Fruit fly (Drosophila melanogaster): ENCODE results near the gene Rpt2.

Gene Rpt2

dm6 chr3R:23938564-23939122, 7.3 kb upstream of the Rpt2 start:
- TF ChIP-seq CG3032 (tag; optimal IDR thresholded peaks at IDR 0.05) = no peak
- 0 out of 2 replicates have a peak, but pooled peaks have one; percentile 8 for TF ChIP-seq CG15336 (GFP tag; IDR thresholded peaks at IDR 0.05)
- TF ChIP-seq vri (GFP tag; optimal IDR thresholded peaks at IDR 0.05) = peak; percentile 84
- TF ChIP-seq Eip75B (GFP tag; optimal IDR thresholded peaks at IDR 0.05) = no peak
- TF ChIP-seq CG6792 (GFP tag; optimal IDR thresholded peaks at IDR 0.05) = no peak
- peak; percentile 17 for TF ChIP-seq Eip78C (GFP tag)

dm6 chr3R:23933684-23934575, 2.6 kb upstream of the Rpt2 start, which contains the start of gene CG5854:
CG5854 (plus strand) TSS chr3R:23933912.
- peak; percentile 94 for TF ChIP-seq Sox15 (GFP tag; optimal IDR thresholded peaks at IDR 0.05)
- peak; percentile 87 for TF ChIP-seq CG6854 (GFP tag; optimal IDR thresholded peaks at IDR 0.05)
- peak; percentile 97 for TF ChIP-seq Hr4 (GFP tag; optimal IDR thresholded peaks at IDR 0.05)
- no peak for TF ChIP-seq fkh (GFP tag; optimal IDR thresholded peaks at IDR 0.05)
- TF ChIP-seq Hr38 (GFP tag; optimal IDR thresholded peaks at IDR 0.05) = peak; percentile 84
- peak; percentile 97 for TF ChIP-seq CG1621 (tag; optimal IDR thresholded peaks at IDR 0.05)
- TF ChIP-seq CG6792 (GFP tag; optimal IDR thresholded peaks at IDR 0.05) = peak; percentile 96
- TF ChIP-seq Met (GFP tag; optimal IDR thresholded peaks at IDR 0.05) = peak; percentile 97
- peak; percentile 96 for TF ChIP-seq salr (GFP tag; optimal IDR thresholded peaks at IDR 0.05)
- peak; percentile 96 for TF ChIP-seq Smox (GFP tag; optimal IDR thresholded peaks at IDR 0.05)
- peak; percentile 93 for TF ChIP-seq CG10669 (GFP tag; optimal IDR thresholded peaks at IDR 0.05)
- TF ChIP-seq CG6276 (GFP tag; optimal IDR thresholded peaks at IDR 0.05) = peak; percentile 98
- TF ChIP-seq Eip93F (GFP tag; optimal IDR thresholded peaks at IDR 0.05) = no peak
- TF ChIP-seq Sox14 (GFP tag; optimal IDR thresholded peaks at IDR 0.05) = peak; percentile 98
- peak; percentile 88 for TF ChIP-seq CG11902 (GFP tag; optimal IDR thresholded peaks at IDR 0.05)
- peak; percentile 96 for TF ChIP-seq CG11762 (GFP tag; optimal IDR thresholded peaks at IDR 0.05; ENCODE audit: insufficient read depth)
- peak; percentile 92 for TF ChIP-seq CG4318 (GFP tag; optimal IDR thresholded peaks at IDR 0.05)
- peak; percentile 96 for TF ChIP-seq CG11294 (GFP tag; IDR thresholded peaks at IDR 0.05)
- TF ChIP-seq vri (GFP tag; optimal IDR thresholded peaks at IDR 0.05) = peak; percentile 96
- TF ChIP-seq OdsH (GFP tag; optimal IDR thresholded peaks at IDR 0.05) = peak; percentile 98
- peak; percentile 92 for TF ChIP-seq CG3032 (tag; optimal IDR thresholded peaks at IDR 0.05)
- peak; percentile 97 for TF ChIP-seq Hr39 (GFP tag; optimal IDR thresholded peaks at IDR 0.05)
- peak; percentile 99 for TF ChIP-seq Eip78C (GFP tag)
- peak; percentile 99 for TF ChIP-seq eg (GFP tag; IDR thresholded peaks at IDR 0.05)
- TF ChIP-seq CG8319 (GFP tag; optimal IDR thresholded peaks at IDR 0.05) = peak; percentile 95
- peak; percentile 98 for TF ChIP-seq pdm3 (GFP tag; optimal IDR thresholded peaks at IDR 0.05)
- peak; percentile 96 for TF ChIP-seq Gug (GFP tag; IDR thresholded peaks at IDR 0.05)
- peak; percentile 72 for TF ChIP-seq Blimp-1 (GFP tag; optimal IDR thresholded peaks at IDR 0.05)
- peak; percentile 98 for TF ChIP-seq svp (GFP tag)
- peak; percentile 94 for TF ChIP-seq CG6808 (GFP tag; optimal IDR thresholded peaks at IDR 0.05)
- TF ChIP-seq CG7368 (GFP tag; optimal IDR thresholded peaks at IDR 0.05) = peak; percentile 98
- peak; percentile 99 for TF ChIP-seq CG15336 (GFP tag; IDR thresholded peaks at IDR 0.05)
- peak; percentile 96 for TF ChIP-seq CG10631 (GFP tag; optimal IDR thresholded peaks at IDR 0.05)
- TF ChIP-seq cyc (GFP tag; optimal IDR thresholded peaks at IDR 0.05) = peak; percentile 96
- peak; percentile 94 for TF ChIP-seq Ets21C (GFP tag; optimal IDR thresholded peaks at IDR 0.05)
- TF ChIP-seq lz (GFP tag; optimal IDR thresholded peaks at IDR 0.05) = peak; percentile 96
- TF ChIP-seq CG8632 (GFP tag; optimal IDR thresholded peaks at IDR 0.05) = peak; percentile 96
- TF ChIP-seq ss (GFP tag; optimal IDR thresholded peaks at IDR 0.05) = peak; percentile 94 to 96
- peak; percentile 99 for TF ChIP-seq net (GFP tag; optimal IDR thresholded peaks at IDR 0.05)
- TF ChIP-seq Ets96B (tag; optimal IDR thresholded peaks at IDR 0.05) = peak; percentile 96
- peak; percentile 96 for TF ChIP-seq CG16779 (tag; optimal IDR thresholded peaks at IDR 0.05)
- TF ChIP-seq CG9139 (GFP tag; optimal IDR thresholded peaks at IDR 0.05) = peak; percentile 87
- peak; percentile 94 for TF ChIP-seq fd59A (GFP tag; optimal IDR thresholded peaks at IDR 0.05)
- TF ChIP-seq Sox102F (GFP tag; optimal IDR thresholded peaks at IDR 0.05) = peak; percentile 97
- peak; percentile 96 for TF ChIP-seq CG34406 (GFP tag; optimal IDR thresholded peaks at IDR 0.05)
